Fruit fly (Drosophila melanogaster): ENCODE results near the gene Alg13.

DNA sequence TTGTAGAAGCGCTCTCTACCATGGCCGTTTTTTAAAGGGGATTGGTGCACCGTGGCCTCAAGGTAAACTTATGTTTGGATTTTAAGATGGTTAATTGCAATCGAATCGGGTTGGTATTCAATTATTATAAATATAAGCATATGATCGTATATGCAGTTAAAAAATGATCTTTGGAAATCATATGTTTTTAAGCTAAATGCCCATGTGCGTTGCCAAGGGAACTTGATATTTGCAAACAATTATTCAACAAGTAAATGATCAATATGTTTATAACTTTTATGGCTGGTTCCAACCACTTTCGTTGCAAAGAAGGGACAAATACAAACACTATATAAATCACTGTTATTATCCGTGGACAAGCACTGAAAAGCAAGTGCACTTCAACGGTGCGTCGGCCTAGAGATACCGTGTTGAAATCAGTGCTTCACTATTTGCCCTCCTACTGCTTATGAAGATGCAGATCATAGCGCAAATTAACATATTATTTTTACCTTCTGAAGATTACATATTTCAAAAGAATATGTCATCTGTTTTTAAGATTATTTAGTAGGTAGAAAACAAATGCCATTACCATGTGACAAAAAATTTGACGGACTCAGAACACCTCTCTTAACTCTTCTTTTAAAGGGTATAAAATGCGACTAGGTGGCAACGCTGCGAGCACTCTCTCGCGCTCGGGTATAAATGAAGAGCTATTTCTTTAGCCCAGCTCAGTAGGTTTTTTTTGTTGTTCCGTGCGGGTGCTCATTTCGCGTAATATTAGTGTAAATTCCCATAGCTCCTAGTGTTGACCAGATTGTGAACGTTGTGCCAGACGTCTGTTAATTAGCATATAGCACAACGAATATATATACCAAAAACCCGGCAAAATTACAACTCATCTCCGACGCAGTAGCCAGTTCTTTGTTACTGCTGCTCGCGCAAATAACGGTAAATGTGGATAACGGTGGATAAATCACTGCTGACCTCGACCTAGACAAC is 19.3 kb upstream of the Alg13 start, which contains the start of gene rdog:
- no peak; the same call in none of the 2 replicates for TF ChIP-seq CG4360 (GFP tag; IDR thresholded peaks at IDR 0.05)
- peak; percentile 68 for TF ChIP-seq CrebB (tag; optimal IDR thresholded peaks at IDR 0.05)
- peak; percentile 33 to 40 for TF ChIP-seq insv (GFP tag; optimal IDR thresholded peaks at IDR 0.05)
- no peak for TF ChIP-seq GATAe (GFP tag; conservative IDR thresholded peaks at IDR 0.05)
- TF ChIP-seq CG42726 (GFP tag; IDR thresholded peaks at IDR 0.05; ENCODE audit: partially characterized antibody), result no peak
